Fruit fly (Drosophila melanogaster) whole organism, prepupa: ENCODE data around the gene CG6602.

ENCODE experiments used
- Blimp-1 ChIP-seq: fragments of 200-800 bp; sonication (Bioruptor generic); optimal IDR thresholded peaks from 3 replicates; lab custom pipeline; 2017; ENCODE audit warnings: missing biosample characterization, missing genetic modification characterization, mild to moderate bottlenecking, moderate library complexity, missing genetic modification reagents
- CG10631 ChIP-seq: fragments of 200-800 bp; sonication (Bioruptor generic); optimal IDR thresholded peaks from 2 replicates; lab custom pipeline; 2016; ENCODE audit warnings: missing biosample characterization, missing genetic modification characterization
- CG11294 ChIP-seq: fragments of 200-800 bp; sonication (Bioruptor generic); IDR thresholded peaks from 2 replicates; pipeline ENCODE4 v1.3.6; 2022; ENCODE audit warnings: missing biosample characterization, missing genetic modification characterization
- CG11902 ChIP-seq: fragments of 200-800 bp; sonication (Bioruptor generic); optimal IDR thresholded peaks from 3 replicates; lab custom pipeline; 2016; ENCODE audit warnings: missing biosample characterization, missing genetic modification characterization
- CG15336 ChIP-seq: fragments of 200-800 bp; sonication (Bioruptor generic); IDR thresholded peaks from 2 replicates; pipeline ENCODE4 v1.3.6; 2022; ENCODE audit warnings: missing biosample characterization, missing genetic modification characterization
- CG1621 ChIP-seq: fragments of 200-800 bp; sonication (Bioruptor generic); optimal IDR thresholded peaks from 3 replicates; lab custom pipeline; 2018; ENCODE audit warnings: missing biosample characterization, mild to moderate bottlenecking, missing genetic modification characterization
- CG16779 ChIP-seq: fragments of 200-800 bp; sonication (Bioruptor generic); optimal IDR thresholded peaks from 3 replicates; lab custom pipeline; 2017; ENCODE audit warnings: missing biosample characterization, mild to moderate bottlenecking, missing genetic modification characterization
- CG3032 ChIP-seq: fragments of 200-800 bp; optimal IDR thresholded peaks from 2 replicates; lab custom pipeline; 2019; ENCODE audit warnings: missing biosample characterization, mild to moderate bottlenecking, missing genetic modification characterization, moderate library complexity
- CG32006 ChIP-seq: fragments of 200-800 bp; sonication (Bioruptor generic); optimal IDR thresholded peaks from 3 replicates; lab custom pipeline; 2017; ENCODE audit warnings: missing biosample characterization, mild to moderate bottlenecking, missing genetic modification characterization
- CG34406 ChIP-seq: fragments of 200-800 bp; sonication (Bioruptor generic); optimal IDR thresholded peaks from 3 replicates; lab custom pipeline; 2016; ENCODE audit warnings: missing biosample characterization, missing genetic modification characterization
- CG3919 ChIP-seq: fragments of 200-800 bp; sonication (Bioruptor generic); optimal IDR thresholded peaks from 3 replicates; lab custom pipeline; 2016; ENCODE audit warnings: missing biosample characterization, missing genetic modification characterization
- CG4318 ChIP-seq: fragments of 200-800 bp; sonication (Bioruptor generic); optimal IDR thresholded peaks from 3 replicates; lab custom pipeline; 2017; ENCODE audit warnings: missing biosample characterization, mild to moderate bottlenecking, missing genetic modification characterization
- CG6276 ChIP-seq: fragments of 200-800 bp; sonication (Bioruptor generic); optimal IDR thresholded peaks from 2 replicates; lab custom pipeline; 2017; ENCODE audit warnings: missing biosample characterization, mild to moderate bottlenecking, missing genetic modification characterization
- CG6808 ChIP-seq: fragments of 200-800 bp; sonication (Bioruptor generic); optimal IDR thresholded peaks from 3 replicates; lab custom pipeline; 2017; ENCODE audit warnings: missing biosample characterization, missing genetic modification characterization, mild to moderate bottlenecking, moderate library complexity, missing genetic modification reagents
- CG6854 ChIP-seq: fragments of 200-800 bp; sonication (Bioruptor generic); optimal IDR thresholded peaks from 2 replicates; lab custom pipeline; 2017; ENCODE audit warnings: missing biosample characterization, mild to moderate bottlenecking, missing genetic modification characterization
- CG8119 ChIP-seq: fragments of 200-800 bp; sonication (Bioruptor generic); IDR thresholded peaks from 3 replicates; pipeline ENCODE4 v1.3.6; 2022; ENCODE audit warnings: missing biosample characterization, missing genetic modification characterization
- CG8319 ChIP-seq: fragments of 200-800 bp; sonication (Bioruptor generic); optimal IDR thresholded peaks from 3 replicates; lab custom pipeline; 2016; ENCODE audit warnings: missing biosample characterization, missing genetic modification characterization
- CG9139 ChIP-seq: fragments of 200-800 bp; sonication (Bioruptor generic); optimal IDR thresholded peaks from 3 replicates; lab custom pipeline; 2017; ENCODE audit warnings: missing biosample characterization, mild to moderate bottlenecking, missing genetic modification characterization
- Eip75B ChIP-seq: fragments of 200-800 bp; sonication (Bioruptor generic); optimal IDR thresholded peaks from 3 replicates; lab custom pipeline; 2016; ENCODE audit warnings: missing biosample characterization, missing genetic modification characterization
- Eip78C ChIP-seq: fragments of 200-800 bp; sonication (Bioruptor generic); peaks from one replicate; lab custom pipeline; 2016; ENCODE audit warnings: missing biosample characterization, missing genetic modification characterization
- Eip93F ChIP-seq: fragments of 200-800 bp; sonication (Bioruptor generic); optimal IDR thresholded peaks from 2 replicates; lab custom pipeline; 2016; ENCODE audit warnings: missing biosample characterization, mild to moderate bottlenecking, missing genetic modification characterization
- Ets21C ChIP-seq: fragments of 200-800 bp; sonication (Bioruptor generic); optimal IDR thresholded peaks from 3 replicates; lab custom pipeline; 2016; ENCODE audit warnings: missing biosample characterization, missing genetic modification characterization
- Gug ChIP-seq: fragments of 200-800 bp; sonication (Bioruptor generic); IDR thresholded peaks from 2 replicates; pipeline ENCODE4 v1.3.6; 2022; ENCODE audit warnings: missing biosample characterization, missing genetic modification characterization
- Hr38 ChIP-seq: sonication (Bioruptor generic); optimal IDR thresholded peaks from 2 replicates; lab custom pipeline; 2016; ENCODE audit warnings: missing biosample characterization, missing genetic modification characterization
- Hr39 ChIP-seq: fragments of 200-800 bp; sonication (Bioruptor generic); optimal IDR thresholded peaks from 2 replicates; lab custom pipeline; 2016; ENCODE audit warnings: missing biosample characterization, missing genetic modification characterization
- Hr4 ChIP-seq: fragments of 200-800 bp; sonication (Bioruptor generic); optimal IDR thresholded peaks from 3 replicates; lab custom pipeline; 2016; ENCODE audit warnings: missing biosample characterization, missing genetic modification characterization
- Met ChIP-seq: fragments of 200-800 bp; sonication (Bioruptor generic); optimal IDR thresholded peaks from 3 replicates; lab custom pipeline; 2016; ENCODE audit warnings: missing biosample characterization, missing genetic modification characterization
- OdsH ChIP-seq: fragments of 200-800 bp; sonication (Bioruptor generic); optimal IDR thresholded peaks from 3 replicates; lab custom pipeline; 2016; ENCODE audit warnings: missing biosample characterization, missing genetic modification characterization
- Sox102F ChIP-seq: fragments of 200-800 bp; sonication (Bioruptor generic); optimal IDR thresholded peaks from 2 replicates; lab custom pipeline; 2016; ENCODE audit warnings: missing biosample characterization, mild to moderate bottlenecking, missing genetic modification characterization
- Sox14 ChIP-seq: fragments of 200-800 bp; sonication (Bioruptor generic); optimal IDR thresholded peaks from 3 replicates; lab custom pipeline; 2016; ENCODE audit warnings: missing biosample characterization, missing genetic modification characterization
- Sox15 ChIP-seq: fragments of 200-800 bp; sonication (Bioruptor generic); optimal IDR thresholded peaks from 3 replicates; lab custom pipeline; 2016; ENCODE audit warnings: missing biosample characterization, missing genetic modification characterization
- achi ChIP-seq: fragments of 200-800 bp; sonication (Bioruptor generic); optimal IDR thresholded peaks from 3 replicates; lab custom pipeline; 2016; ENCODE audit warnings: missing biosample characterization, missing genetic modification characterization
- acj6 ChIP-seq: fragments of 200-800 bp; sonication (Bioruptor generic); optimal IDR thresholded peaks from 3 replicates; lab custom pipeline; 2016; ENCODE audit warnings: missing biosample characterization, missing genetic modification characterization
- cyc ChIP-seq: fragments of 200-800 bp; sonication (Bioruptor generic); optimal IDR thresholded peaks from 3 replicates; lab custom pipeline; 2016; ENCODE audit warnings: missing biosample characterization, missing genetic modification characterization
- dac ChIP-seq: fragments of 200-800 bp; sonication (Bioruptor generic); optimal IDR thresholded peaks from 2 replicates; lab custom pipeline; 2017; ENCODE audit warnings: missing biosample characterization, mild to moderate bottlenecking, missing genetic modification characterization
- dsx ChIP-seq: fragments of 200-800 bp; optimal IDR thresholded peaks from 3 replicates; lab custom pipeline; 2019; ENCODE audit warnings: missing biosample characterization, mild to moderate bottlenecking, missing genetic modification characterization, moderate library complexity; ENCODE audit not compliant: poor library complexity, severe bottlenecking
- eg ChIP-seq: fragments of 200-800 bp; sonication (Bioruptor generic); IDR thresholded peaks from 3 replicates; pipeline ENCODE4 v1.3.6; 2022; ENCODE audit warnings: missing biosample characterization, missing genetic modification characterization
- fd85E ChIP-seq: fragments of 200-800 bp; sonication (Bioruptor generic); optimal IDR thresholded peaks from 3 replicates; lab custom pipeline; 2016; ENCODE audit warnings: missing biosample characterization, missing genetic modification characterization
- fkh ChIP-seq: fragments of 200-800 bp; sonication (Bioruptor generic); optimal IDR thresholded peaks from 3 replicates; lab custom pipeline; 2017; ENCODE audit warnings: missing biosample characterization, mild to moderate bottlenecking, missing genetic modification characterization, moderate library complexity
- pdm3 ChIP-seq: fragments of 200-800 bp; sonication (Bioruptor generic); optimal IDR thresholded peaks from 3 replicates; lab custom pipeline; 2016; ENCODE audit warnings: missing biosample characterization, missing genetic modification characterization
- salr ChIP-seq, 2 experiments: fragments of 200-800 bp; sonication (Bioruptor generic); optimal IDR thresholded peaks; 3 replicates each; lab custom pipeline; 2016 to 2018; ENCODE audit warnings: missing biosample characterization in 2 of 2, missing genetic modification characterization in 2 of 2, mild to moderate bottlenecking in 1 of 2
- spab ChIP-seq: fragments of 200-800 bp; sonication (Bioruptor generic); optimal IDR thresholded peaks from 2 replicates; lab custom pipeline; 2017; ENCODE audit warnings: missing biosample characterization, mild to moderate bottlenecking, missing genetic modification characterization, missing genetic modification reagents
- ss ChIP-seq, 2 experiments: fragments of 200-800 bp; sonication (Bioruptor generic); optimal IDR thresholded peaks; 2 replicates in 1 of 2; 3 replicates in 1 of 2; lab custom pipeline; 2017 to 2018; ENCODE audit warnings: mild to moderate bottlenecking in 2 of 2, missing biosample characterization in 2 of 2, missing genetic modification characterization in 2 of 2, moderate library complexity in 1 of 2
- vri ChIP-seq: fragments of 200-800 bp; sonication (Bioruptor generic); optimal IDR thresholded peaks from 3 replicates; lab custom pipeline; 2016; ENCODE audit warnings: missing biosample characterization, mild to moderate bottlenecking, missing genetic modification characterization

Gene CG6602

dm6 chr3L:6085157-6085556 lies 13.2 kb downstream of the CG6602 start (continued):
- TF ChIP-seq cyc (GFP tag; lab: Kevin White, UChicago), result no peak
- TF ChIP-seq spab, result peak; percentile 46
- TF ChIP-seq vri, result peak; percentile 1
- no peak for TF ChIP-seq CG6854 (GFP tag; lab: Kevin White, UChicago)
- no peak for TF ChIP-seq Eip75B (GFP tag; lab: Kevin White, UChicago)
- TF ChIP-seq acj6 (GFP tag; lab: Kevin White, UChicago), result peak; percentile 69
- peak; percentile 83 for TF ChIP-seq CG32006 (GFP tag; lab: Kevin White, UChicago)
- no peak for TF ChIP-seq CG6808 (GFP tag; lab: Kevin White, UChicago)
- peak; percentile 41 for TF ChIP-seq Sox14 (GFP tag; lab: Kevin White, UChicago)
- peak; percentile 6 for TF ChIP-seq CG16779 (tag; lab: Kevin White, UChicago)
- TF ChIP-seq OdsH (GFP tag; lab: Kevin White, UChicago), result peak; percentile 72
- TF ChIP-seq CG8119, result peak; percentile 88
- TF ChIP-seq achi (GFP tag; lab: Kevin White, UChicago), result peak; percentile 83
- TF ChIP-seq Hr4 (GFP tag; lab: Kevin White, UChicago), result peak; percentile 46
- no peak for TF ChIP-seq fd85E (GFP tag; lab: Kevin White, UChicago)
- TF ChIP-seq Hr39 (GFP tag; lab: Kevin White, UChicago), result peak; percentile 7
- TF ChIP-seq CG9139 (GFP tag; lab: Kevin White, UChicago), result no peak
- TF ChIP-seq fkh (GFP tag; lab: Kevin White, UChicago), result no peak
- TF ChIP-seq ss (GFP tag; optimal IDR thresholded peaks at IDR 0.05; lab: Kevin White, UChicago), result peak; percentile 66 to 81
- TF ChIP-seq eg, result peak; percentile 62; the same call in 1 of the 3 replicates
- no peak for TF ChIP-seq CG8319 (GFP tag; lab: Kevin White, UChicago)
- peak; percentile 41 for TF ChIP-seq CG3919 (GFP tag; lab: Kevin White, UChicago)
- no peak for TF ChIP-seq CG1621
- peak; percentile 69 for TF ChIP-seq CG10631 (GFP tag; lab: Kevin White, UChicago)
- TF ChIP-seq Met, result peak; percentile 20
- peak; percentile 26 for TF ChIP-seq Sox102F
- TF ChIP-seq Eip78C (GFP tag; lab: Kevin White, UChicago), result peak; percentile 90

- TF ChIP-seq pdm3 (GFP tag; lab: Kevin White, UChicago) (peak; percentile 40), CG1621 (no peak), salr (GFP tag; optimal IDR thresholded peaks at IDR 0.05; lab: Kevin White, UChicago) (no peak), achi (GFP tag; lab: Kevin White, UChicago) (peak; percentile 23), eg (peak; percentile 50; the same call in 1 of the 3 replicates), Met (peak; percentile 20), CG32006 (GFP tag; lab: Kevin White, UChicago) (peak; percentile 58), OdsH (GFP tag; lab: Kevin White, UChicago) (peak; percentile 37), CG8119 (0 out of 3 replicates have a peak, but pooled peaks have one; percentile 26), cyc (GFP tag; lab: Kevin White, UChicago) (no peak), CG15336 (GFP tag; lab: Robert Waterston, UW) (peak; percentile 48), CG4318 (GFP tag; lab: Kevin White, UChicago) (peak; percentile 6), Hr38 (GFP tag; lab: Kevin White, UChicago) (no peak), Sox15 (GFP tag; lab: Kevin White, UChicago) (no peak), Hr39 (GFP tag; lab: Kevin White, UChicago) (peak; percentile 2), acj6 (GFP tag; lab: Kevin White, UChicago) (peak; percentile 40), CG16779 (tag; lab: Kevin White, UChicago) (no peak), CG11294 (GFP tag; lab: Robert Waterston, UW) (no peak), Hr4 (GFP tag; lab: Kevin White, UChicago) (peak; percentile 41), CG9139 (GFP tag; lab: Kevin White, UChicago) (no peak), CG10631 (GFP tag; lab: Kevin White, UChicago) (peak; percentile 36), CG3032 (tag; lab: Kevin White, UChicago) (no peak), Eip78C (GFP tag; lab: Kevin White, UChicago) (peak; percentile 49)
Measured at dm6 chr3L:6085988-6086387, 14.0 kb downstream of the CG6602 start.

- TF ChIP-seq CG15336 (GFP tag; lab: Robert Waterston, UW) (no peak), dac (GFP tag; lab: Kevin White, UChicago) (no peak), CG16779 (tag; lab: Kevin White, UChicago) (no peak), dsx (no peak), acj6 (GFP tag; lab: Kevin White, UChicago) (no peak), Ets21C (GFP tag; lab: Kevin White, UChicago) (no peak), vri (no peak), cyc (GFP tag; lab: Kevin White, UChicago) (no peak), CG11902 (GFP tag; lab: Kevin White, UChicago) (no peak), Hr39 (GFP tag; lab: Kevin White, UChicago) (no peak), CG9139 (GFP tag; lab: Kevin White, UChicago) (no peak), Gug (GFP tag; lab: Robert Waterston, UW) (no peak), achi (GFP tag; lab: Kevin White, UChicago) (no peak), CG34406 (GFP tag; lab: Kevin White, UChicago) (no peak), Blimp-1 (GFP tag; lab: Kevin White, UChicago) (no peak), Eip93F (no peak), CG6276 (GFP tag; lab: Kevin White, UChicago) (no peak), Sox14 (GFP tag; lab: Kevin White, UChicago) (no peak)
Measured at dm6 chr3L:6093213-6093612, 21.3 kb downstream of the CG6602 start, which contains the start of gene CG10469. Gene CG10469, minus strand, starts transcription at chr3L:6093313.
